Fruit fly (Drosophila melanogaster): ENCODE data around the gene CG13066.

DNA sequence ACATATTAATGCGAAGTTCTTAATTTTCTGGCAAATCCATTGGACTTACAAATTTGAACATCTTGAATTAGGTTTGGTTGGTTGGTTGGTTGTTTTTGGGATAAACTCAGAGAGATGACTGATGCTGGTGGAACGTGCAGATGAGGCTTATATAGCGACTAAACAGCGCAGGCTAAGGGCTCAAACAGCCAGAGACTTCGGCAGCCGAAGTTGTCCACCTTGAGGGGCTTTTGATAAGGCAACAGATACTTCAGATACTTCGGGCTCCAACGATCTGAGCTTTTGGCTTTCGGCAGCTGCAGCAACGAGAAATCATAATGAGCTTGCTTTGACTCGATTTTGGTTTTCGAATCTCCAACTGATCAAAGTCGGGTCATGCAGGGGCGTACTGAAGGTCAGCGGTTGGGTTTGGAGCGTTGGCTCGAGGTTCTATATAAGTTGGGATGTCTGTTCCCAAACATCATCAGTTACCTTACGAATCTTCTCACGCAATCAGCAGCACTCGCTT is 46.7 kb downstream of the CG13066 start, which contains the start of the genes CG13041 and CG13060:
- no peak for TF ChIP-seq Sox102F (GFP tag; optimal IDR thresholded peaks at IDR 0.05)
- no peak for TF ChIP-seq esn (GFP tag; optimal IDR thresholded peaks at IDR 0.05)
- TF ChIP-seq CG3032 (tag; optimal IDR thresholded peaks at IDR 0.05): no peak
- no peak for TF ChIP-seq OdsH (GFP tag; optimal IDR thresholded peaks at IDR 0.05)
- no peak for TF ChIP-seq CG6163 (GFP tag; IDR thresholded peaks at IDR 0.05)
- TF ChIP-seq CG32006 (GFP tag; optimal IDR thresholded peaks at IDR 0.05): no peak

Measured in whole organism, prepupa.